Fruit fly (Drosophila melanogaster) whole organism, embryonic: Measurements from ENCODE around the gene CG13471.

ENCODE experiments used
- Aef1 ChIP-seq: fragments of 200-800 bp; sonication (Bioruptor generic); IDR thresholded peaks from 3 replicates; pipeline ENCODE4 v1.3.6; 2022; ENCODE audit warnings: missing biosample characterization, missing genetic modification characterization
- Antp ChIP-seq: fragments of 200-800 bp; sonication (Bioruptor generic); optimal IDR thresholded peaks from 3 replicates; lab custom pipeline; 2016; ENCODE audit warnings: missing biosample characterization, missing genetic modification characterization
- CG10147 ChIP-seq: fragments of 200-800 bp; sonication (Bioruptor generic); optimal IDR thresholded peaks from 2 replicates; lab custom pipeline; 2019; ENCODE audit warnings: missing biosample characterization, mild to moderate bottlenecking, missing genetic modification characterization, moderate library complexity
- CG10267 ChIP-seq: fragments of 200-800 bp; sonication (Bioruptor generic); optimal IDR thresholded peaks from 2 replicates; lab custom pipeline; 2018; ENCODE audit warnings: missing biosample characterization, mild to moderate bottlenecking, missing genetic modification characterization, moderate library complexity
- CG10431 ChIP-seq: fragments of 200-800 bp; sonication (Bioruptor generic); optimal IDR thresholded peaks from 3 replicates; lab custom pipeline; 2018; ENCODE audit warnings: missing biosample characterization, mild to moderate bottlenecking, missing genetic modification characterization
- CG10543 ChIP-seq: fragments of 200-800 bp; sonication (Bioruptor generic); optimal IDR thresholded peaks from 3 replicates; lab custom pipeline; 2017; ENCODE audit warnings: missing biosample characterization, mild to moderate bottlenecking, missing genetic modification characterization, moderate library complexity
- CG10565 ChIP-seq: fragments of 200-800 bp; sonication (Bioruptor generic); optimal IDR thresholded peaks from 3 replicates; lab custom pipeline; 2016; ENCODE audit warnings: missing biosample characterization, mild to moderate bottlenecking, missing genetic modification characterization
- CG12104 ChIP-seq: fragments of 200-800 bp; sonication (Bioruptor generic); optimal IDR thresholded peaks from 3 replicates; lab custom pipeline; 2016; ENCODE audit warnings: missing biosample characterization, missing genetic modification characterization
- CG12236 ChIP-seq: fragments of 200-800 bp; sonication (Bioruptor generic); optimal IDR thresholded peaks from 2 replicates; lab custom pipeline; 2016; ENCODE audit warnings: missing biosample characterization, missing genetic modification characterization
- CG12769 ChIP-seq: fragments of 200-800 bp; sonication (Bioruptor generic); optimal IDR thresholded peaks from 2 replicates; lab custom pipeline; 2019; ENCODE audit warnings: missing biosample characterization, mild to moderate bottlenecking, missing genetic modification characterization, moderate library complexity
- CG13775 ChIP-seq: fragments of 200-800 bp; sonication (Bioruptor generic); optimal IDR thresholded peaks from 3 replicates; lab custom pipeline; 2017; ENCODE audit warnings: missing biosample characterization, mild to moderate bottlenecking, missing genetic modification characterization
- CG14050 ChIP-seq: fragments of 200-800 bp; sonication (Bioruptor generic); IDR thresholded peaks from 3 replicates; pipeline ENCODE4 v1.3.6; 2022; ENCODE audit warnings: missing biosample characterization, missing genetic modification characterization
- CG15011 ChIP-seq: fragments of 200-800 bp; sonication (Bioruptor generic); optimal IDR thresholded peaks from 3 replicates; lab custom pipeline; 2018; ENCODE audit warnings: missing biosample characterization, mild to moderate bottlenecking, missing genetic modification characterization
- CG1529 ChIP-seq: fragments of 200-800 bp; sonication (Bioruptor generic); optimal IDR thresholded peaks from 3 replicates; lab custom pipeline; 2018; ENCODE audit warnings: missing biosample characterization, missing genetic modification characterization
- CG1647 ChIP-seq: fragments of 200-800 bp; sonication (Bioruptor generic); optimal IDR thresholded peaks from 3 replicates; lab custom pipeline; 2016; ENCODE audit warnings: missing biosample characterization, missing genetic modification characterization
- CG16813 ChIP-seq: fragments of 200-800 bp; sonication (Bioruptor generic); IDR thresholded peaks from 3 replicates; pipeline ENCODE4 v1.3.6; 2022; ENCODE audit warnings: missing biosample characterization, missing genetic modification characterization; ENCODE audit not compliant: partially characterized antibody
- CG30020 ChIP-seq: fragments of 200-800 bp; optimal IDR thresholded peaks from 2 replicates; lab custom pipeline; 2019; ENCODE audit warnings: missing biosample characterization, mild to moderate bottlenecking, missing genetic modification characterization, moderate library complexity
- CG30431 ChIP-seq: fragments of 200-800 bp; sonication (Bioruptor generic); optimal IDR thresholded peaks from 2 replicates; lab custom pipeline; 2017; ENCODE audit warnings: missing biosample characterization, missing genetic modification characterization
- CG33557 ChIP-seq: fragments of 200-800 bp; sonication (Bioruptor generic); optimal IDR thresholded peaks from 2 replicates; lab custom pipeline; 2019; ENCODE audit warnings: missing biosample characterization, mild to moderate bottlenecking, missing genetic modification characterization, moderate library complexity
- CG3847 ChIP-seq: fragments of 200-800 bp; sonication (Bioruptor generic); IDR thresholded peaks from 2 replicates; pipeline ENCODE4 v1.3.6; 2022; ENCODE audit warnings: missing biosample characterization, missing genetic modification characterization
- CG42726 ChIP-seq: fragments of 200-800 bp; sonication (Bioruptor generic); IDR thresholded peaks from 2 replicates; pipeline ENCODE4 v1.3.6; 2022; ENCODE audit warnings: missing biosample characterization, missing genetic modification characterization; ENCODE audit not compliant: partially characterized antibody
- CG4424 ChIP-seq: fragments of 200-800 bp; sonication (Bioruptor generic); optimal IDR thresholded peaks from 3 replicates; lab custom pipeline; 2016; ENCODE audit warnings: missing biosample characterization, missing genetic modification characterization
- CG4707 ChIP-seq: fragments of 200-800 bp; sonication (Bioruptor generic); optimal IDR thresholded peaks from 2 replicates; lab custom pipeline; 2018; ENCODE audit warnings: missing biosample characterization, mild to moderate bottlenecking, missing genetic modification characterization, moderate library complexity
- CG7372 ChIP-seq: fragments of 200-800 bp; sonication (Bioruptor generic); IDR thresholded peaks from 2 replicates; pipeline ENCODE4 v1.3.6; 2022; ENCODE audit warnings: missing biosample characterization, missing genetic modification characterization
- CG7786 ChIP-seq: fragments of 200-800 bp; sonication (Bioruptor generic); optimal IDR thresholded peaks from 2 replicates; lab custom pipeline; 2016; ENCODE audit warnings: missing biosample characterization, missing genetic modification characterization
- CG9437 ChIP-seq: fragments of 200-800 bp; sonication (Bioruptor generic); optimal IDR thresholded peaks from 2 replicates; lab custom pipeline; 2018; ENCODE audit warnings: missing biosample characterization, mild to moderate bottlenecking, missing genetic modification characterization
- Chrac-16 ChIP-seq: fragments of 200-800 bp; sonication (Bioruptor generic); optimal IDR thresholded peaks from 3 replicates; lab custom pipeline; 2016; ENCODE audit warnings: missing biosample characterization, missing genetic modification characterization
- Deaf1 ChIP-seq: fragments of 200-800 bp; optimal IDR thresholded peaks from 3 replicates; lab custom pipeline; 2019; ENCODE audit warnings: missing biosample characterization, mild to moderate bottlenecking, missing genetic modification characterization, moderate library complexity
- Dip3 ChIP-seq: fragments of 200-800 bp; sonication (Bioruptor generic); optimal IDR thresholded peaks from 3 replicates; lab custom pipeline; 2016; ENCODE audit warnings: missing biosample characterization, missing genetic modification characterization
- E2f2 ChIP-seq: fragments of 200-800 bp; sonication (Bioruptor generic); IDR thresholded peaks from 2 replicates; pipeline ENCODE4 v1.3.6; 2022; ENCODE audit warnings: missing biosample characterization, missing genetic modification characterization
- HLH4C ChIP-seq: fragments of 200-800 bp; sonication (Bioruptor generic); IDR thresholded peaks from 3 replicates; pipeline ENCODE4 v1.3.6; 2022; ENCODE audit warnings: missing biosample characterization, missing genetic modification characterization; ENCODE audit not compliant: partially characterized antibody
- HLH54F ChIP-seq: fragments of 200-800 bp; sonication (Bioruptor generic); optimal IDR thresholded peaks from 3 replicates; lab custom pipeline; 2016; ENCODE audit warnings: missing biosample characterization, missing genetic modification characterization
- Hand ChIP-seq: fragments of 200-800 bp; sonication (Bioruptor generic); optimal IDR thresholded peaks from 2 replicates; lab custom pipeline; 2017; ENCODE audit warnings: mild to moderate bottlenecking, missing biosample characterization, missing genetic modification reagents, missing genetic modification characterization
- Opbp ChIP-seq: fragments of 200-800 bp; sonication (Bioruptor generic); IDR thresholded peaks from 3 replicates; pipeline ENCODE4 v1.3.6; 2022; ENCODE audit warnings: missing biosample characterization, missing genetic modification characterization; ENCODE audit not compliant: partially characterized antibody
- Sry-β ChIP-seq: fragments of 200-800 bp; sonication (Bioruptor generic); optimal IDR thresholded peaks from 2 replicates; lab custom pipeline; 2018; ENCODE audit warnings: missing biosample characterization, mild to moderate bottlenecking, missing genetic modification characterization, moderate library complexity
- Sry-δ ChIP-seq: fragments of 200-800 bp; sonication (Bioruptor generic); optimal IDR thresholded peaks from 2 replicates; lab custom pipeline; 2016; ENCODE audit warnings: missing biosample characterization, missing genetic modification characterization
- abd-A ChIP-seq: fragments of 200-800 bp; sonication (Bioruptor generic); optimal IDR thresholded peaks from 3 replicates; lab custom pipeline; 2019; ENCODE audit warnings: missing biosample characterization, mild to moderate bottlenecking, missing genetic modification characterization, moderate library complexity
- danr ChIP-seq: fragments of 200-800 bp; sonication (Bioruptor generic); IDR thresholded peaks from 2 replicates; pipeline ENCODE4 v1.3.6; 2022; ENCODE audit warnings: missing biosample characterization, missing genetic modification characterization
- disco-r ChIP-seq: fragments of 200-800 bp; sonication (Bioruptor generic); optimal IDR thresholded peaks from 2 replicates; lab custom pipeline; 2016; ENCODE audit warnings: missing biosample characterization, missing genetic modification characterization
- ham ChIP-seq: fragments of 200-800 bp; sonication (Bioruptor generic); IDR thresholded peaks from 2 replicates; pipeline ENCODE4 v1.3.6; 2022; ENCODE audit warnings: missing biosample characterization, missing genetic modification characterization
- jumu ChIP-seq: fragments of 200-800 bp; sonication (Bioruptor generic); optimal IDR thresholded peaks from 3 replicates; lab custom pipeline; 2016; ENCODE audit warnings: missing biosample characterization, missing genetic modification characterization
- ken ChIP-seq: fragments of 200-800 bp; sonication (Bioruptor generic); IDR thresholded peaks from 3 replicates; pipeline ENCODE4 v1.3.6; 2022; ENCODE audit warnings: missing biosample characterization, missing genetic modification characterization
- odd ChIP-seq: fragments of 200-800 bp; sonication (Bioruptor generic); optimal IDR thresholded peaks from 2 replicates; lab custom pipeline; 2017; ENCODE audit warnings: missing biosample characterization, mild to moderate bottlenecking, missing genetic modification characterization
- pzg ChIP-seq: fragments of 200-800 bp; sonication (Bioruptor generic); optimal IDR thresholded peaks from 3 replicates; lab custom pipeline; 2018; ENCODE audit warnings: missing biosample characterization, mild to moderate bottlenecking, missing genetic modification characterization, moderate library complexity
- ranshi ChIP-seq: fragments of 200-800 bp; sonication (Bioruptor generic); IDR thresholded peaks from 2 replicates; pipeline ENCODE4 v1.3.6; 2022; ENCODE audit warnings: missing biosample characterization, missing genetic modification characterization
- ro ChIP-seq: fragments of 200-800 bp; sonication (Bioruptor generic); IDR thresholded peaks from 2 replicates; pipeline ENCODE4 v1.3.6; 2022; ENCODE audit warnings: missing biosample characterization, missing genetic modification characterization
- sens ChIP-seq: fragments of 200-800 bp; sonication (Bioruptor generic); peaks from one replicate; lab custom pipeline; 2016; ENCODE audit warnings: missing biosample characterization, missing genetic modification characterization
- sim ChIP-seq: fragments of 200-800 bp; sonication (Bioruptor generic); IDR thresholded peaks from 2 replicates; pipeline ENCODE4 v1.3.6; 2022; ENCODE audit warnings: missing biosample characterization, missing genetic modification characterization
- sr ChIP-seq: fragments of 200-800 bp; sonication (Bioruptor generic); IDR thresholded peaks from 3 replicates; pipeline ENCODE4 v1.3.6; 2022; ENCODE audit warnings: missing biosample characterization, missing genetic modification characterization
- twi ChIP-seq: fragments of 200-800 bp; optimal IDR thresholded peaks from 2 replicates; lab custom pipeline; 2019; ENCODE audit warnings: missing biosample characterization, mild to moderate bottlenecking, missing genetic modification characterization, moderate library complexity
- vfl ChIP-seq: fragments of 200-800 bp; sonication (Bioruptor generic); optimal IDR thresholded peaks from 2 replicates; lab custom pipeline; 2016; ENCODE audit warnings: missing biosample characterization, missing genetic modification characterization

CG13471 gene

DNA sequence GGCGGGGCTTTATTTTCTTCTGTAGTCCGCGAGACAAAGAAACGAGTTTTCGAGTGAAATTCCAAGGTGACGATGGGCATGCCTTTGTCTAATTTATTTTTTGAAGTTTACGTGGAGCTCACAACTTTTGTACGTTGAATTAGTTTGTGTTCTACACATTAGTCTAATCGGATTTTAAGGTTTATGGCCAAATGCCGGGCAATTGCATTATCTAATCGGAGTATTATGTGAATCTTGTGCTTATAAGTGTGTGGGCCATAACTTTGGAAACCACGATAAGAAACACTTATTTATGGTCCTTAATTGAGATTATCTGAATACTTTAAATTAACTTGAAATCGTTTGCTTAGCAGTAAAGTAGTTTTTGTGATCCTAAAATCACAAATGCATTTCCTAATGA, 20.5 kb downstream of the CG13471 start (continued):
- TF ChIP-seq CG10543 (no peak), disco-r (GFP tag; lab: Kevin White, UChicago) (no peak), CG10431 (GFP tag; lab: Kevin White, UChicago) (no peak), CG4707 (GFP tag; lab: Kevin White, UChicago) (no peak), ro (no peak), sens (GFP tag; lab: Kevin White, UChicago) (peak; percentile 0), Opbp (GFP tag; lab: Robert Waterston, UW) (no peak)

DNA sequence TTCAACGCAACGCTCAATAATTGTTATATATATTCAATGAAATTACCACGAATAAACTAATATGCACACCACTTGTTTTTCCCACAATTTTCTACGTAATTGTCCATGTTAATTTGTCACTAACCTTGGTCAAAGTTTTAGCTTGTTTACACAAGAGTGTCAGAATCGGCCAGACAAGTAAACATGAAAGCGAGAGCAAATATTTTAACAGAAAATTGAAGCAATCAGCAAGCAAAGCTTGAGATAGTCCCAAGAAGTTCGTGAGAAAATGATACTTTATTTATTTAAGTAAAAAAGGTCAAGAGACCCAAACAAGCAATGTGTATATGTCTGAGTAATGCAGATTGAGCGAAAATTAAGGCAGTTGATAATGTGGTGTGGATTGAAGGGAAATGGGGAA, 25.3 kb downstream of the CG13471 start:
- TF ChIP-seq HLH54F (GFP tag; lab: Kevin White, UChicago) (peak; percentile 23), pzg (no peak), ken (no peak), danr (GFP tag; lab: Robert Waterston, UW) (no peak), CG7786 (GFP tag; lab: Kevin White, UChicago) (peak; percentile 5), CG12104 (GFP tag; lab: Kevin White, UChicago) (no peak), CG3847 (GFP tag; lab: Robert Waterston, UW) (no peak), CG16813 (GFP tag; lab: Robert Waterston, UW) (no peak), E2f2 (GFP tag; lab: Robert Waterston, UW) (peak; percentile 23; the same call in 1 of the 2 replicates), CG15011 (GFP tag; lab: Kevin White, UChicago) (peak; percentile 54), Aef1 (GFP tag; lab: Robert Waterston, UW) (no peak), abd-A (no peak), CG4424 (GFP tag; lab: Kevin White, UChicago) (peak; percentile 12), CG1529 (GFP tag; lab: Kevin White, UChicago) (no peak), twi (no peak), Sry-β (GFP tag; lab: Kevin White, UChicago) (no peak), CG10147 (peak; percentile 54), CG1647 (GFP tag; lab: Kevin White, UChicago) (peak; percentile 53), CG13775 (GFP tag; lab: Kevin White, UChicago) (no peak), CG9437 (GFP tag; lab: Kevin White, UChicago) (no peak), CG14050 (GFP tag; lab: Robert Waterston, UW) (no peak), Hand (GFP tag; lab: Kevin White, UChicago) (no peak), vfl (GFP tag; lab: Kevin White, UChicago) (peak; percentile 5), sim (GFP tag; lab: Robert Waterston, UW) (no peak), ranshi (GFP tag; lab: Robert Waterston, UW) (no peak; the same call in 1 of the 2 replicates), Antp (GFP tag; lab: Kevin White, UChicago) (peak; percentile 15), CG42726 (GFP tag; lab: Robert Waterston, UW) (no peak), CG10565 (GFP tag; lab: Kevin White, UChicago) (no peak), jumu (GFP tag; lab: Kevin White, UChicago) (no peak), ham (GFP tag; lab: Robert Waterston, UW) (no peak), CG10431 (GFP tag; lab: Kevin White, UChicago) (no peak), Dip3 (GFP tag; lab: Kevin White, UChicago) (peak; percentile 12), Chrac-16 (no peak), CG30431 (GFP tag; lab: Kevin White, UChicago) (no peak), CG30020 (tag; lab: Kevin White, UChicago) (no peak), sr (GFP tag; lab: Robert Waterston, UW) (no peak), HLH4C (GFP tag; lab: Robert Waterston, UW) (no peak), Deaf1 (tag; lab: Kevin White, UChicago) (no peak), CG7372 (GFP tag; lab: Robert Waterston, UW) (no peak), CG33557 (GFP tag; lab: Kevin White, UChicago) (no peak), CG10267 (tag; lab: Kevin White, UChicago) (no peak), Sry-δ (GFP tag; lab: Kevin White, UChicago) (no peak), CG12236 (GFP tag; lab: Kevin White, UChicago) (peak; percentile 24), odd (GFP tag; lab: Kevin White, UChicago) (peak; percentile 40), CG12769 (tag; lab: Kevin White, UChicago) (peak; percentile 54)
